Worm (Caenorhabditis elegans) whole organism, young adult: ENCODE measurements around the gene ccdc-47.
A peak's percentile ranks its signal among the peaks of the same experiment; 100 is the strongest.

Source experiments
- B0336.3 ChIP-seq: fragments of 200-800 bp; sonication (Bioruptor generic); IDR thresholded peaks from 2 replicates; pipeline ENCODE4 v1.3.6; 2022; ENCODE audit warnings: missing genetic modification characterization, missing compliant biosample characterization
- C06A6.2 ChIP-seq: fragments of 200-800 bp; sonication (Bioruptor generic); conservative IDR thresholded peaks from 2 replicates; pipeline ENCODE4 v1.3.6; 2022; ENCODE audit warnings: missing genetic modification characterization, missing compliant biosample characterization
- D2030.7 ChIP-seq: fragments of 200-800 bp; sonication (Bioruptor generic); IDR thresholded peaks from 2 replicates; pipeline ENCODE4 v1.3.6; 2022; ENCODE audit warnings: missing genetic modification reagents, missing genetic modification characterization, missing compliant biosample characterization
- F39B2.1 ChIP-seq: fragments of 200-800 bp; sonication (Bioruptor generic); IDR thresholded peaks from 2 replicates; pipeline ENCODE4 v1.3.6; 2022; ENCODE audit warnings: missing genetic modification reagents, missing genetic modification characterization, missing compliant biosample characterization
- F57C9.4 ChIP-seq: sonication (generic microtip); optimal IDR thresholded peaks from 2 replicates; lab custom pipeline; 2017; ENCODE audit warnings: mild to moderate bottlenecking, missing genetic modification characterization, missing compliant biosample characterization
- T26A5.8 ChIP-seq: sonication (generic microtip); optimal IDR thresholded peaks from 2 replicates; lab custom pipeline; 2016; ENCODE audit warnings: missing genetic modification characterization, missing compliant biosample characterization
- Y53G8AR.9 ChIP-seq: fragments of 200-800 bp; sonication (Bioruptor generic); conservative IDR thresholded peaks from 2 replicates; pipeline ENCODE4 v1.3.6; 2022; ENCODE audit warnings: missing genetic modification reagents, missing genetic modification characterization, missing compliant biosample characterization
- Y79H2A.3 ChIP-seq: fragments of 200-800 bp; sonication (Bioruptor generic); conservative IDR thresholded peaks from 2 replicates; pipeline ENCODE4 v1.3.6; 2022; ENCODE audit warnings: missing genetic modification reagents, missing genetic modification characterization, missing compliant biosample characterization
- akir-1 ChIP-seq: fragments of 200-800 bp; sonication (Bioruptor generic); optimal IDR thresholded peaks from 2 replicates; lab custom pipeline; 2018; ENCODE audit warnings: mild to moderate bottlenecking, missing genetic modification characterization, moderate library complexity, missing compliant biosample characterization
- athp-1 ChIP-seq: sonication (generic microtip); optimal IDR thresholded peaks from 2 replicates; lab custom pipeline; 2017; ENCODE audit warnings: mild to moderate bottlenecking, missing genetic modification characterization, missing compliant biosample characterization
- attf-5 ChIP-seq: fragments of 200-800 bp; sonication (Bioruptor generic); optimal IDR thresholded peaks from 2 replicates; lab custom pipeline; 2018; ENCODE audit warnings: mild to moderate bottlenecking, missing genetic modification characterization, missing compliant biosample characterization
- attf-6 ChIP-seq: fragments of 200-800 bp; sonication (Bioruptor generic); IDR thresholded peaks from 2 replicates; pipeline ENCODE4 v1.3.6; 2022; ENCODE audit warnings: missing genetic modification reagents, missing genetic modification characterization, missing compliant biosample characterization
- cebp-1 ChIP-seq, 2 experiments: fragments of 200-800 bp in 1 of 2; sonication (Bioruptor generic) in 1 of 2; sonication (generic microtip) in 1 of 2; IDR thresholded peaks in 1 of 2; optimal IDR thresholded peaks in 1 of 2; 2 replicates each; pipeline versions ENCODE4 v1.3.6 to Lab custom; 2017 to 2022; ENCODE audit warnings: missing compliant biosample characterization in 2 of 2, missing genetic modification characterization in 2 of 2, mild to moderate bottlenecking in 1 of 2, missing genetic modification reagents in 1 of 2, moderate library complexity in 1 of 2
- ceh-40 ChIP-seq: fragments of 200-800 bp; sonication (Bioruptor generic); IDR thresholded peaks from 2 replicates; pipeline ENCODE4 v1.3.6; 2022; ENCODE audit warnings: missing genetic modification characterization, missing compliant biosample characterization
- ceh-58 ChIP-seq: fragments of 200-800 bp; sonication (Bioruptor generic); IDR thresholded peaks from 2 replicates; pipeline ENCODE4 v1.3.6; 2022; ENCODE audit warnings: missing genetic modification characterization, missing compliant biosample characterization
- ceh-79 ChIP-seq: sonication (generic microtip); optimal IDR thresholded peaks from 2 replicates; lab custom pipeline; 2017; ENCODE audit warnings: mild to moderate bottlenecking, missing genetic modification characterization, missing compliant biosample characterization
- chd-7 ChIP-seq: sonication (generic microtip); optimal IDR thresholded peaks from 2 replicates; lab custom pipeline; 2016; ENCODE audit warnings: mild to moderate bottlenecking, missing genetic modification characterization, moderate library complexity, missing compliant biosample characterization
- dox-1 ChIP-seq: fragments of 200-800 bp; sonication (Bioruptor generic); IDR thresholded peaks from 2 replicates; pipeline ENCODE4 v1.3.6; 2022; ENCODE audit warnings: missing genetic modification reagents, missing genetic modification characterization, missing compliant biosample characterization
- fkh-3 ChIP-seq: sonication (generic microtip); optimal IDR thresholded peaks from 2 replicates; lab custom pipeline; 2016; ENCODE audit warnings: mild to moderate bottlenecking, missing genetic modification characterization, missing compliant biosample characterization
- lin-26 ChIP-seq: fragments of 200-800 bp; sonication (Bioruptor generic); IDR thresholded peaks from 2 replicates; pipeline ENCODE4 v1.3.6; 2022; ENCODE audit warnings: missing genetic modification reagents, missing genetic modification characterization, missing compliant biosample characterization
- lin-40 ChIP-seq: sonication (generic microtip); optimal IDR thresholded peaks from 2 replicates; lab custom pipeline; 2016; ENCODE audit warnings: missing genetic modification characterization, mild to moderate bottlenecking, missing compliant biosample characterization, missing genotype, missing genetic modification reagents
- lin-54 ChIP-seq: fragments of 200-800 bp; sonication (Bioruptor generic); optimal IDR thresholded peaks from 2 replicates; lab custom pipeline; 2018; ENCODE audit warnings: mild to moderate bottlenecking, missing genetic modification characterization, missing compliant biosample characterization
- lir-1 ChIP-seq: fragments of 200-800 bp; sonication (Bioruptor generic); conservative IDR thresholded peaks from 2 replicates; pipeline ENCODE4 v1.3.6; 2022; ENCODE audit warnings: missing genetic modification reagents, missing genetic modification characterization, missing compliant biosample characterization
- lsl-1 ChIP-seq: fragments of 200-800 bp; sonication (Bioruptor generic); optimal IDR thresholded peaks from 2 replicates; lab custom pipeline; 2018; ENCODE audit warnings: mild to moderate bottlenecking, missing genetic modification characterization, moderate library complexity, missing compliant biosample characterization
- lsy-27 ChIP-seq: sonication (generic microtip); optimal IDR thresholded peaks from 2 replicates; lab custom pipeline; 2017; ENCODE audit warnings: missing genetic modification characterization, mild to moderate bottlenecking, missing compliant biosample characterization, antibody characterized with exemption, missing genotype, borderline replicate concordance; ENCODE audit not compliant: insufficient read depth
- madf-10 ChIP-seq: sonication (generic microtip); optimal IDR thresholded peaks from 2 replicates; lab custom pipeline; 2016; ENCODE audit warnings: mild to moderate bottlenecking, missing genetic modification characterization, missing compliant biosample characterization
- madf-3 ChIP-seq: fragments of 200-800 bp; sonication (Bioruptor generic); IDR thresholded peaks from 2 replicates; pipeline ENCODE4 v1.3.6; 2022; ENCODE audit warnings: missing genetic modification reagents, missing genetic modification characterization, missing compliant biosample characterization
- mel-28 ChIP-seq: sonication (generic microtip); optimal IDR thresholded peaks from 2 replicates; lab custom pipeline; 2016; ENCODE audit warnings: borderline replicate concordance, mild to moderate bottlenecking, missing genetic modification characterization, missing compliant biosample characterization
- nfya-2 ChIP-seq: fragments of 200-800 bp; sonication (Bioruptor generic); IDR thresholded peaks from 2 replicates; pipeline ENCODE4 v1.3.6; 2022; ENCODE audit warnings: missing genetic modification reagents, missing genetic modification characterization, missing compliant biosample characterization
- nfyb-1 ChIP-seq: fragments of 200-800 bp; sonication (Bioruptor generic); IDR thresholded peaks from 2 replicates; pipeline ENCODE4 v1.3.6; 2022; ENCODE audit warnings: missing genetic modification reagents, missing genetic modification characterization, missing compliant biosample characterization
- nhr-120 ChIP-seq: fragments of 200-800 bp; sonication (Bioruptor generic); IDR thresholded peaks from 2 replicates; pipeline ENCODE4 v1.3.6; 2022; ENCODE audit warnings: missing genetic modification characterization, missing compliant biosample characterization
- nhr-179 ChIP-seq: sonication (generic microtip); optimal IDR thresholded peaks from 2 replicates; lab custom pipeline; 2016; ENCODE audit warnings: mild to moderate bottlenecking, missing genetic modification characterization, missing compliant biosample characterization
- nhr-27 ChIP-seq: fragments of 200-800 bp; sonication (Bioruptor generic); optimal IDR thresholded peaks from 2 replicates; lab custom pipeline; 2018; ENCODE audit warnings: mild to moderate bottlenecking, missing genetic modification characterization, moderate library complexity, missing compliant biosample characterization
- pbrm-1 ChIP-seq: fragments of 200-800 bp; sonication (Bioruptor generic); IDR thresholded peaks from 2 replicates; pipeline ENCODE4 v1.3.6; 2022; ENCODE audit warnings: missing genetic modification reagents, missing genetic modification characterization, missing compliant biosample characterization
- rec-8 ChIP-seq, 2 experiments: sonication (generic microtip); optimal IDR thresholded peaks; 2 replicates each; lab custom pipeline; 2016; ENCODE audit warnings: mild to moderate bottlenecking in 2 of 2, missing genetic modification characterization in 2 of 2, missing genetic modification reagents in 2 of 2, missing genotype in 2 of 2, missing biosample characterization in 1 of 2, missing compliant biosample characterization in 1 of 2, moderate library complexity in 1 of 2
- rpc-1 ChIP-seq, 2 experiments: fragments of 150-350 bp in 1 of 2; sonication (generic microtip) in 1 of 2; optimal IDR thresholded peaks; 2 replicates each; lab custom pipeline; 2014 to 2018; ENCODE audit warnings: missing biosample characterization in 1 of 2, missing genetic modification characterization in 1 of 2, missing genetic modification reagents in 1 of 2, missing genotype in 1 of 2
- sdz-38 ChIP-seq: sonication (generic microtip); optimal IDR thresholded peaks from 2 replicates; lab custom pipeline; 2016; ENCODE audit warnings: missing genotype, missing genetic modification characterization, missing compliant biosample characterization
- sptf-2 ChIP-seq: fragments of 200-800 bp; sonication (Bioruptor generic); optimal IDR thresholded peaks from 2 replicates; lab custom pipeline; 2018; ENCODE audit warnings: mild to moderate bottlenecking, missing genetic modification characterization, missing compliant biosample characterization
- tbx-9 ChIP-seq: sonication (generic microtip); optimal IDR thresholded peaks from 2 replicates; lab custom pipeline; 2016; ENCODE audit warnings: borderline replicate concordance, missing genetic modification characterization, inconsistent platforms, missing compliant biosample characterization
- tlf-1 ChIP-seq: fragments of 200-800 bp; sonication (Bioruptor generic); optimal IDR thresholded peaks from 2 replicates; lab custom pipeline; 2018; ENCODE audit warnings: mild to moderate bottlenecking, missing genetic modification characterization, missing compliant biosample characterization
- unc-130 ChIP-seq: sonication (generic microtip); optimal IDR thresholded peaks from 2 replicates; lab custom pipeline; 2016; ENCODE audit warnings: missing genetic modification reagents, missing genetic modification characterization, missing compliant biosample characterization
- ztf-18 ChIP-seq: sonication (generic microtip); optimal IDR thresholded peaks from 2 replicates; lab custom pipeline; 2016; ENCODE audit warnings: missing genotype, mild to moderate bottlenecking, missing genetic modification characterization, missing compliant biosample characterization

Gene ccdc-47

ce11 chrIII:3867378-3867904, 49.3 kb upstream of the ccdc-47 start, which contains the start of gene rpl-3 (continued):
- peak; percentile 93 for TF ChIP-seq akir-1
- TF ChIP-seq tbx-9 (tag; lab: Kevin White, UChicago), result peak; percentile 91
- TF ChIP-seq ceh-79 (tag; lab: Kevin White, UChicago), result peak; percentile 100
- TF ChIP-seq ceh-58, result peak; percentile 98
- TF ChIP-seq T26A5.8 (tag; lab: Kevin White, UChicago), result peak; percentile 99
- peak; percentile 68 for TF ChIP-seq nhr-179 (tag; lab: Kevin White, UChicago)
- TF ChIP-seq sdz-38, result no peak
- TF ChIP-seq athp-1 (tag; lab: Kevin White, UChicago), result peak; percentile 100
- peak; percentile 52 for TF ChIP-seq rpc-1 (optimal IDR thresholded peaks at IDR 0.05; lab: Kevin White, UChicago)
- TF ChIP-seq rpc-1 (tag; optimal IDR thresholded peaks at IDR 0.05; lab: Kevin White, UChicago), result peak; percentile 21
- TF ChIP-seq nfyb-1 (GFP tag; lab: Robert Waterston, UW), result peak; percentile 100

ce11 chrIII:3867937-3868929, 48.5 kb upstream of the ccdc-47 start:
- TF ChIP-seq mel-28 (tag; lab: Kevin White, UChicago) (no peak), Y53G8AR.9 (GFP tag; lab: Robert Waterston, UW) (peak; percentile 34; the same call in 1 of the 2 replicates), lir-1 (GFP tag; lab: Robert Waterston, UW) (no peak), tlf-1 (GFP tag; lab: Kevin White, UChicago) (no peak), dox-1 (peak; percentile 29; the same call in 1 of the 2 replicates), lin-26 (GFP tag; lab: Robert Waterston, UW) (no peak; the same call in 1 of the 2 replicates), lin-54 (GFP tag; lab: Kevin White, UChicago) (no peak), chd-7 (tag; lab: Kevin White, UChicago) (no peak), lsl-1 (GFP tag; lab: Kevin White, UChicago) (peak; percentile 19), lsy-27 (tag; lab: Kevin White, UChicago) (no peak), C06A6.2 (GFP tag; lab: Robert Waterston, UW) (no peak), D2030.7 (GFP tag; lab: Robert Waterston, UW) (no peak), cebp-1 (GFP tag; IDR thresholded peaks at IDR 0.05; lab: Robert Waterston, UW) (no peak), cebp-1 (tag; optimal IDR thresholded peaks at IDR 0.05; lab: Kevin White, UChicago) (peak; percentile 3), ceh-58 (no peak), madf-10 (tag; lab: Kevin White, UChicago) (no peak), B0336.3 (GFP tag; lab: Robert Waterston, UW) (peak; percentile 6; the same call in 1 of the 2 replicates), ceh-40 (GFP tag; lab: Robert Waterston, UW) (peak; percentile 26; the same call in 1 of the 2 replicates), attf-5 (GFP tag; lab: Kevin White, UChicago) (no peak), unc-130 (GFP tag; lab: Kevin White, UChicago) (no peak), F57C9.4 (tag; lab: Kevin White, UChicago) (no peak), F39B2.1 (GFP tag; lab: Robert Waterston, UW) (no peak), sptf-2 (GFP tag; lab: Kevin White, UChicago) (no peak), ztf-18 (tag; lab: Kevin White, UChicago) (peak; percentile 37), lin-40 (tag; lab: Kevin White, UChicago) (no peak), nfya-2 (GFP tag; lab: Robert Waterston, UW) (0 out of 2 replicates have a peak, but pooled peaks have one; percentile 50), attf-6 (GFP tag; lab: Robert Waterston, UW) (peak; percentile 29; the same call in 1 of the 2 replicates), pbrm-1 (no peak), Y79H2A.3 (GFP tag; lab: Robert Waterston, UW) (0 out of 2 replicates have a peak, but pooled peaks have one; percentile 51), akir-1 (no peak), madf-3 (GFP tag; lab: Robert Waterston, UW) (peak; percentile 43; the same call in 1 of the 2 replicates), fkh-3 (no peak), nhr-27 (tag; lab: Kevin White, UChicago) (no peak), rec-8 (tag; optimal IDR thresholded peaks at IDR 0.05; lab: Kevin White, UChicago) (no peak), nhr-120 (GFP tag; lab: Robert Waterston, UW) (no peak)
